Fruit fly (Drosophila melanogaster) whole organism, embryonic: ENCODE results near the gene CG16959.

Experiments used
- Bgb ChIP-seq: fragments of 200-800 bp; sonication (Bioruptor generic); IDR thresholded peaks from 2 replicates; pipeline ENCODE4 v1.3.6; 2022; ENCODE audit warnings: missing biosample characterization, missing genetic modification characterization; ENCODE audit not compliant: partially characterized antibody
- CG10321 ChIP-seq: fragments of 200-800 bp; sonication (Bioruptor generic); IDR thresholded peaks from 2 replicates; pipeline ENCODE4 v1.3.6; 2022; ENCODE audit warnings: missing biosample characterization, missing genetic modification characterization
- CG11093 ChIP-seq: fragments of 200-800 bp; sonication (Bioruptor generic); IDR thresholded peaks from 3 replicates; pipeline ENCODE4 v1.3.6; 2022; ENCODE audit warnings: missing biosample characterization, missing genetic modification characterization
- CG11456 ChIP-seq: fragments of 200-800 bp; sonication (Bioruptor generic); IDR thresholded peaks from 3 replicates; pipeline ENCODE4 v1.3.6; 2022; ENCODE audit warnings: missing biosample characterization, missing genetic modification characterization
- CG12155 ChIP-seq: fragments of 200-800 bp; sonication (Bioruptor generic); optimal IDR thresholded peaks from 3 replicates; lab custom pipeline; 2016; ENCODE audit warnings: missing biosample characterization, missing genetic modification characterization
- CG12299 ChIP-seq: fragments of 200-800 bp; sonication (Bioruptor generic); optimal IDR thresholded peaks from 2 replicates; lab custom pipeline; 2018; ENCODE audit warnings: missing biosample characterization, mild to moderate bottlenecking, missing genetic modification characterization
- CG13296 ChIP-seq: fragments of 200-800 bp; sonication (Bioruptor generic); optimal IDR thresholded peaks from 3 replicates; lab custom pipeline; 2018; ENCODE audit warnings: missing biosample characterization, mild to moderate bottlenecking, missing genetic modification characterization
- CG13775 ChIP-seq: fragments of 200-800 bp; sonication (Bioruptor generic); optimal IDR thresholded peaks from 3 replicates; lab custom pipeline; 2017; ENCODE audit warnings: missing biosample characterization, mild to moderate bottlenecking, missing genetic modification characterization
- CG14860 ChIP-seq: fragments of 200-800 bp; sonication (Bioruptor generic); IDR thresholded peaks from 3 replicates; pipeline ENCODE4 v1.3.6; 2022; ENCODE audit warnings: missing biosample characterization, missing genetic modification characterization; ENCODE audit not compliant: partially characterized antibody
- CG1647 ChIP-seq: fragments of 200-800 bp; sonication (Bioruptor generic); optimal IDR thresholded peaks from 3 replicates; lab custom pipeline; 2016; ENCODE audit warnings: missing biosample characterization, missing genetic modification characterization
- CG17186 ChIP-seq: fragments of 200-800 bp; sonication (Bioruptor generic); optimal IDR thresholded peaks from 3 replicates; lab custom pipeline; 2017; ENCODE audit warnings: missing biosample characterization, missing genetic modification reagents, missing genetic modification characterization
- CG18599 ChIP-seq: fragments of 200-800 bp; sonication (Bioruptor generic); optimal IDR thresholded peaks from 3 replicates; lab custom pipeline; 2017; ENCODE audit warnings: missing biosample characterization, missing genetic modification characterization, mild to moderate bottlenecking, moderate library complexity, missing genetic modification reagents
- CG2199 ChIP-seq: fragments of 200-800 bp; sonication (Bioruptor generic); IDR thresholded peaks from 3 replicates; pipeline ENCODE4 v1.3.6; 2022; ENCODE audit warnings: missing biosample characterization, missing genetic modification characterization
- CG3407 ChIP-seq: fragments of 200-800 bp; sonication (Bioruptor generic); optimal IDR thresholded peaks from 2 replicates; lab custom pipeline; 2018; ENCODE audit warnings: missing biosample characterization, mild to moderate bottlenecking, missing genetic modification characterization
- CG4730 ChIP-seq: fragments of 200-800 bp; sonication (Bioruptor generic); IDR thresholded peaks from 2 replicates; pipeline ENCODE4 v1.3.6; 2022; ENCODE audit warnings: missing biosample characterization, missing genetic modification characterization
- CG6791 ChIP-seq: fragments of 200-800 bp; sonication (Bioruptor generic); IDR thresholded peaks from 3 replicates; pipeline ENCODE4 v1.3.6; 2022; ENCODE audit warnings: missing biosample characterization, missing genetic modification characterization; ENCODE audit not compliant: partially characterized antibody
- CG8924 ChIP-seq: fragments of 200-800 bp; optimal IDR thresholded peaks from 3 replicates; lab custom pipeline; 2019; ENCODE audit warnings: missing biosample characterization, mild to moderate bottlenecking, missing genetic modification characterization, moderate library complexity
- CG9797 ChIP-seq: fragments of 200-800 bp; sonication (Bioruptor generic); optimal IDR thresholded peaks from 3 replicates; lab custom pipeline; 2018; ENCODE audit warnings: missing biosample characterization, mild to moderate bottlenecking, missing genetic modification characterization
- CG9817 ChIP-seq: fragments of 200-800 bp; sonication (Bioruptor generic); optimal IDR thresholded peaks from 2 replicates; lab custom pipeline; 2018; ENCODE audit warnings: missing biosample characterization, mild to moderate bottlenecking, missing genetic modification characterization, moderate library complexity
- CrebB ChIP-seq: fragments of 200-800 bp; sonication (Bioruptor generic); optimal IDR thresholded peaks from 3 replicates; lab custom pipeline; 2018; ENCODE audit warnings: missing biosample characterization, mild to moderate bottlenecking, missing genetic modification characterization
- D ChIP-seq, 2 experiments: fragments of 200-800 bp in 1 of 2; fragments of >200 bp in 1 of 2; sonication (Bioruptor generic) in 1 of 2; optimal IDR thresholded peaks; 2 replicates in 1 of 2; 3 replicates in 1 of 2; lab custom pipeline; 2017; ENCODE audit warnings: mild to moderate bottlenecking in 1 of 2, missing biosample characterization in 1 of 2, missing genetic modification characterization in 1 of 2, missing genetic modification reagents in 1 of 2
- D19A ChIP-seq: fragments of 200-800 bp; optimal IDR thresholded peaks from 3 replicates; lab custom pipeline; 2019; ENCODE audit warnings: missing biosample characterization, mild to moderate bottlenecking, missing genetic modification characterization, moderate library complexity
- Dek ChIP-seq: fragments of 200-800 bp; sonication (Bioruptor generic); optimal IDR thresholded peaks from 3 replicates; lab custom pipeline; 2019; ENCODE audit warnings: missing biosample characterization, mild to moderate bottlenecking, missing genetic modification characterization, moderate library complexity
- H2.0 ChIP-seq: fragments of 200-800 bp; sonication (Bioruptor generic); IDR thresholded peaks from 2 replicates; pipeline ENCODE4 v1.3.6; 2022; ENCODE audit warnings: missing biosample characterization, missing genetic modification characterization
- Hr3 ChIP-seq: fragments of 200-800 bp; sonication (Bioruptor generic); optimal IDR thresholded peaks from 3 replicates; lab custom pipeline; 2016; ENCODE audit warnings: missing biosample characterization, missing genetic modification characterization
- Lhr ChIP-seq: fragments of 200-800 bp; sonication (Bioruptor generic); optimal IDR thresholded peaks from 3 replicates; lab custom pipeline; 2017; ENCODE audit warnings: mild to moderate bottlenecking, missing biosample characterization, missing genetic modification reagents, missing genetic modification characterization
- Mes4 ChIP-seq: fragments of 200-800 bp; sonication (Bioruptor generic); optimal IDR thresholded peaks from 2 replicates; lab custom pipeline; 2016; ENCODE audit warnings: missing biosample characterization, missing genetic modification characterization
- Myb ChIP-seq: fragments of 200-800 bp; sonication (Bioruptor generic); optimal IDR thresholded peaks from 2 replicates; lab custom pipeline; 2016; ENCODE audit warnings: missing biosample characterization, missing genetic modification characterization
- NC2β ChIP-seq: fragments of 200-800 bp; sonication (Bioruptor generic); optimal IDR thresholded peaks from 2 replicates; lab custom pipeline; 2016; ENCODE audit warnings: missing biosample characterization, missing genetic modification characterization
- Scr ChIP-seq: fragments of 200-800 bp; sonication (Bioruptor generic); IDR thresholded peaks from 2 replicates; pipeline ENCODE4 v1.3.6; 2022; ENCODE audit warnings: missing biosample characterization, missing genetic modification characterization; ENCODE audit not compliant: partially characterized antibody
- Spps ChIP-seq: fragments of 200-800 bp; sonication (Bioruptor generic); optimal IDR thresholded peaks from 2 replicates; lab custom pipeline; 2018; ENCODE audit warnings: missing biosample characterization, mild to moderate bottlenecking, missing genetic modification characterization
- Tbp ChIP-seq: fragments of >200 bp; optimal IDR thresholded peaks from 2 replicates; lab custom pipeline; 2018; ENCODE audit warnings: missing biosample characterization, missing genetic modification characterization
- amos ChIP-seq: fragments of 200-800 bp; sonication (Bioruptor generic); IDR thresholded peaks from 2 replicates; pipeline ENCODE4 v1.3.6; 2022; ENCODE audit warnings: missing biosample characterization, missing genetic modification characterization; ENCODE audit not compliant: partially characterized antibody
- aop ChIP-seq: fragments of 200-800 bp; sonication (Bioruptor generic); IDR thresholded peaks from 2 replicates; pipeline ENCODE4 v1.3.6; 2022; ENCODE audit warnings: missing biosample characterization, missing genetic modification characterization
- br ChIP-seq: fragments of >200 bp; optimal IDR thresholded peaks from 2 replicates; lab custom pipeline; 2017
- ci ChIP-seq: fragments of 200-800 bp; sonication (Bioruptor generic); IDR thresholded peaks from 3 replicates; pipeline ENCODE4 v1.3.6; 2022; ENCODE audit warnings: missing biosample characterization, missing genetic modification characterization
- croc ChIP-seq: fragments of 200-800 bp; sonication (Bioruptor generic); conservative IDR thresholded peaks from 3 replicates; pipeline ENCODE4 v1.3.6; 2022; ENCODE audit warnings: missing biosample characterization, missing genetic modification characterization
- dimm ChIP-seq: fragments of 200-800 bp; sonication (Bioruptor generic); IDR thresholded peaks from 2 replicates; pipeline ENCODE4 v1.3.6; 2022; ENCODE audit warnings: missing biosample characterization, missing genetic modification characterization
- ftz-f1 ChIP-seq: fragments of 200-800 bp; sonication (Bioruptor generic); optimal IDR thresholded peaks from 2 replicates; lab custom pipeline; 2016; ENCODE audit warnings: missing biosample characterization, missing genetic modification characterization
- gfzf ChIP-seq: fragments of 200-800 bp; sonication (Bioruptor generic); optimal IDR thresholded peaks from 2 replicates; lab custom pipeline; 2016; ENCODE audit warnings: missing biosample characterization, mild to moderate bottlenecking, missing genetic modification characterization, moderate library complexity
- grau ChIP-seq: fragments of 200-800 bp; optimal IDR thresholded peaks from 3 replicates; lab custom pipeline; 2019; ENCODE audit warnings: missing biosample characterization, mild to moderate bottlenecking, missing genetic modification characterization, moderate library complexity
- gsb-n ChIP-seq: fragments of 200-800 bp; sonication (Bioruptor generic); optimal IDR thresholded peaks from 3 replicates; lab custom pipeline; 2018; ENCODE audit warnings: missing biosample characterization, mild to moderate bottlenecking, missing genetic modification characterization
- mam ChIP-seq: fragments of 200-800 bp; sonication (Bioruptor generic); optimal IDR thresholded peaks from 3 replicates; lab custom pipeline; 2016; ENCODE audit warnings: missing biosample characterization, missing genetic modification characterization
- mld ChIP-seq: fragments of 200-800 bp; sonication (Bioruptor generic); IDR thresholded peaks from 3 replicates; pipeline ENCODE4 v1.3.6; 2022; ENCODE audit warnings: missing biosample characterization, missing genetic modification characterization; ENCODE audit not compliant: partially characterized antibody
- nerfin-2 ChIP-seq: fragments of 200-800 bp; sonication (Bioruptor generic); IDR thresholded peaks from 2 replicates; pipeline ENCODE4 v1.3.6; 2022; ENCODE audit warnings: missing biosample characterization, missing genetic modification characterization; ENCODE audit not compliant: partially characterized antibody
- oc ChIP-seq: fragments of 200-800 bp; sonication (Bioruptor generic); optimal IDR thresholded peaks from 2 replicates; lab custom pipeline; 2018; ENCODE audit warnings: missing biosample characterization, mild to moderate bottlenecking, missing genetic modification characterization, moderate library complexity
- scrt ChIP-seq: fragments of 200-800 bp; sonication (Bioruptor generic); optimal IDR thresholded peaks from 2 replicates; lab custom pipeline; 2018; ENCODE audit warnings: missing biosample characterization, mild to moderate bottlenecking, missing genetic modification characterization, moderate library complexity
- seq ChIP-seq: fragments of 200-800 bp; sonication (Bioruptor generic); IDR thresholded peaks from 2 replicates; pipeline ENCODE4 v1.3.6; 2022; ENCODE audit warnings: missing biosample characterization, missing genetic modification characterization
- vnd ChIP-seq: fragments of 200-800 bp; sonication (Bioruptor generic); IDR thresholded peaks from 3 replicates; pipeline ENCODE4 v1.3.6; 2022; ENCODE audit warnings: missing biosample characterization, missing genetic modification characterization; ENCODE audit not compliant: partially characterized antibody
- zen ChIP-seq: fragments of 200-800 bp; sonication (Bioruptor generic); optimal IDR thresholded peaks from 3 replicates; lab custom pipeline; 2018; ENCODE audit warnings: missing biosample characterization, mild to moderate bottlenecking, missing genetic modification characterization, moderate library complexity

CG16959 gene

dm6 chr3L:15161549-15161948, 36.4 kb upstream of the CG16959 start, which contains the start of gene CG6878 (continued):
- TF ChIP-seq gfzf (GFP tag; lab: Kevin White, UChicago): peak; percentile 6
- no peak for TF ChIP-seq CG8924
- no peak for TF ChIP-seq mam (GFP tag; lab: Kevin White, UChicago)
- no peak for TF ChIP-seq H2.0 (GFP tag; lab: Robert Waterston, UW)
- TF ChIP-seq CG10321 (GFP tag; lab: Robert Waterston, UW): no peak
- TF ChIP-seq CG14860 (GFP tag; lab: Robert Waterston, UW): no peak
- TF ChIP-seq dimm (GFP tag; lab: Robert Waterston, UW): no peak
- no peak for TF ChIP-seq CG12299 (tag; lab: Kevin White, UChicago)
- no peak for TF ChIP-seq D (optimal IDR thresholded peaks at IDR 0.05; lab: Kevin White, UChicago)
- TF ChIP-seq D (GFP tag; optimal IDR thresholded peaks at IDR 0.05; lab: Kevin White, UChicago): no peak
- peak; percentile 54 for TF ChIP-seq Lhr (GFP tag; lab: Kevin White, UChicago)
- TF ChIP-seq vnd (GFP tag; lab: Robert Waterston, UW): no peak
- no peak for TF ChIP-seq oc (tag; lab: Kevin White, UChicago)
- TF ChIP-seq CG12155: peak; percentile 70
- TF ChIP-seq Scr (GFP tag; lab: Robert Waterston, UW): 0 out of 2 replicates have a peak, but pooled peaks have one; percentile 23
- TF ChIP-seq D19A (tag; lab: Kevin White, UChicago): peak; percentile 55
- no peak for TF ChIP-seq CG13775 (GFP tag; lab: Kevin White, UChicago)
- no peak for TF ChIP-seq Hr3 (GFP tag; lab: Kevin White, UChicago)
- TF ChIP-seq CG3407: peak; percentile 4
- TF ChIP-seq gsb-n: peak; percentile 30
- TF ChIP-seq Tbp (GFP tag; lab: Kevin White, UChicago): no peak
- TF ChIP-seq CG13296: peak; percentile 5
- peak; percentile 32 for TF ChIP-seq CG17186
- peak; percentile 33 for TF ChIP-seq CG9797 (GFP tag; lab: Kevin White, UChicago)
- TF ChIP-seq CG11456 (GFP tag; lab: Robert Waterston, UW): peak; percentile 70; the same call in 2 of the 3 replicates
- no peak for TF ChIP-seq mld (GFP tag; lab: Robert Waterston, UW)
- no peak for TF ChIP-seq Spps (tag; lab: Kevin White, UChicago)
- peak; percentile 4 for TF ChIP-seq zen (tag; lab: Kevin White, UChicago)
- no peak for TF ChIP-seq CrebB (tag; lab: Kevin White, UChicago)
- peak; percentile 56 for TF ChIP-seq Bgb
- no peak for TF ChIP-seq CG4730 (GFP tag; lab: Robert Waterston, UW)
- TF ChIP-seq amos (GFP tag; lab: Robert Waterston, UW): peak; percentile 47; the same call in 1 of the 2 replicates
- no peak for TF ChIP-seq CG6791 (GFP tag; lab: Robert Waterston, UW)
- TF ChIP-seq ftz-f1 (GFP tag; lab: Kevin White, UChicago): no peak
- TF ChIP-seq scrt (GFP tag; lab: Kevin White, UChicago): no peak
- TF ChIP-seq Myb: no peak
- TF ChIP-seq NC2β: no peak
- TF ChIP-seq ci (GFP tag; lab: Robert Waterston, UW): peak; percentile 65; the same call in 1 of the 3 replicates
- TF ChIP-seq grau: peak; percentile 38
- TF ChIP-seq seq (GFP tag; lab: Robert Waterston, UW): no peak
- no peak for TF ChIP-seq CG18599 (GFP tag; lab: Kevin White, UChicago)
- TF ChIP-seq Dek: peak; percentile 39
- no peak for TF ChIP-seq croc (GFP tag; lab: Robert Waterston, UW)
- TF ChIP-seq Mes4 (GFP tag; lab: Kevin White, UChicago): no peak
- no peak for TF ChIP-seq aop (GFP tag; lab: Robert Waterston, UW)
- peak; percentile 29 for TF ChIP-seq CG9817 (tag; lab: Kevin White, UChicago)
- no peak for TF ChIP-seq CG1647
- no peak for TF ChIP-seq CG11093 (GFP tag; lab: Robert Waterston, UW)
- TF ChIP-seq br (lab: Kevin White, UChicago): no peak
- TF ChIP-seq CG2199 (GFP tag; lab: Robert Waterston, UW): no peak; the same call in 2 of the 3 replicates
- no peak for TF ChIP-seq nerfin-2 (GFP tag; lab: Robert Waterston, UW)
